Worm (Caenorhabditis elegans) whole organism, late embryonic: ENCODE measurements around the gene srv-9.
A peak's percentile ranks its signal among the peaks of the same experiment; 100 is the strongest.

Experiments
- C38D4.7 ChIP-seq: fragments of 200-800 bp; sonication (Bioruptor generic); optimal IDR thresholded peaks from 2 replicates; lab custom pipeline; 2018; ENCODE audit warnings: mild to moderate bottlenecking, missing genetic modification characterization, moderate library complexity, missing compliant biosample characterization
- F13H6.1 ChIP-seq: sonication (generic microtip); optimal IDR thresholded peaks from 2 replicates; lab custom pipeline; 2016; ENCODE audit warnings: missing genetic modification characterization, missing compliant biosample characterization
- K02D7.2 ChIP-seq: sonication (generic microtip); optimal IDR thresholded peaks from 2 replicates; lab custom pipeline; 2017; ENCODE audit warnings: mild to moderate bottlenecking, missing genetic modification characterization, missing compliant biosample characterization
- K09A11.1 ChIP-seq: sonication (generic microtip); optimal IDR thresholded peaks from 2 replicates; lab custom pipeline; 2017; ENCODE audit warnings: antibody characterized with exemption, mild to moderate bottlenecking, missing genetic modification characterization, missing compliant biosample characterization; ENCODE audit not compliant: insufficient read depth
- T23F11.4 ChIP-seq: fragments of 200-800 bp; sonication (Bioruptor generic); optimal IDR thresholded peaks from 2 replicates; lab custom pipeline; 2018; ENCODE audit warnings: mild to moderate bottlenecking, missing genetic modification characterization, missing compliant biosample characterization
- ahr-1 ChIP-seq: sonication (generic microtip); optimal IDR thresholded peaks from 2 replicates; lab custom pipeline; 2016; ENCODE audit warnings: missing genetic modification characterization, missing compliant biosample characterization
- ceh-14 ChIP-seq: sonication (generic microtip); optimal IDR thresholded peaks from 2 replicates; lab custom pipeline; 2016; ENCODE audit warnings: missing genotype, missing genetic modification characterization, missing compliant biosample characterization
- ceh-18 ChIP-seq: sonication (generic microtip); optimal IDR thresholded peaks from 2 replicates; lab custom pipeline; 2016; ENCODE audit warnings: missing genetic modification characterization, missing compliant biosample characterization
- ceh-2 ChIP-seq: sonication (generic microtip); optimal IDR thresholded peaks from 2 replicates; lab custom pipeline; 2016; ENCODE audit warnings: missing genotype, missing genetic modification characterization, missing compliant biosample characterization
- ceh-22 ChIP-seq: sonication (generic microtip); optimal IDR thresholded peaks from 2 replicates; lab custom pipeline; 2017; ENCODE audit warnings: missing biosample characterization, missing genetic modification characterization
- ceh-24 ChIP-seq: sonication (generic microtip); optimal IDR thresholded peaks from 2 replicates; lab custom pipeline; 2016; ENCODE audit warnings: mild to moderate bottlenecking, missing genetic modification characterization, missing compliant biosample characterization
- ceh-31 ChIP-seq: sonication (generic microtip); optimal IDR thresholded peaks from 2 replicates; lab custom pipeline; 2016; ENCODE audit warnings: missing genetic modification characterization, missing compliant biosample characterization
- ceh-45 ChIP-seq: fragments of 200-800 bp; sonication (Bioruptor generic); IDR thresholded peaks from 2 replicates; pipeline ENCODE4 v1.3.6; 2022; ENCODE audit warnings: missing genetic modification reagents, missing genetic modification characterization, missing compliant biosample characterization
- ceh-6 ChIP-seq: fragments of 200-800 bp; sonication (Bioruptor generic); optimal IDR thresholded peaks from 2 replicates; lab custom pipeline; 2018; ENCODE audit warnings: mild to moderate bottlenecking, missing genetic modification characterization, missing compliant biosample characterization
- ceh-9 ChIP-seq: sonication (generic microtip); optimal IDR thresholded peaks from 2 replicates; lab custom pipeline; 2016; ENCODE audit warnings: mild to moderate bottlenecking, missing genetic modification characterization, inconsistent platforms, missing compliant biosample characterization
- dmd-4 ChIP-seq: sonication (generic microtip); optimal IDR thresholded peaks from 2 replicates; lab custom pipeline; 2016; ENCODE audit warnings: borderline replicate concordance, missing genetic modification characterization, missing compliant biosample characterization
- dve-1 ChIP-seq: sonication (generic microtip); optimal IDR thresholded peaks from 2 replicates; lab custom pipeline; 2017; ENCODE audit warnings: antibody characterized with exemption, mild to moderate bottlenecking, missing genetic modification characterization, missing compliant biosample characterization
- elt-2 ChIP-seq: sonication (generic microtip); optimal IDR thresholded peaks from 2 replicates; lab custom pipeline; 2016; ENCODE audit warnings: missing genetic modification reagents, missing genetic modification characterization, missing compliant biosample characterization
- ets-4 ChIP-seq: sonication (generic microtip); optimal IDR thresholded peaks from 2 replicates; lab custom pipeline; 2016; ENCODE audit warnings: missing genetic modification characterization, missing compliant biosample characterization
- eyg-1 ChIP-seq: sonication (generic microtip); optimal IDR thresholded peaks from 2 replicates; lab custom pipeline; 2016; ENCODE audit warnings: missing genotype, missing genetic modification characterization, missing compliant biosample characterization
- fax-1 ChIP-seq: sonication (generic microtip); optimal IDR thresholded peaks from 2 replicates; lab custom pipeline; 2016; ENCODE audit warnings: missing genotype, missing genetic modification characterization, missing compliant biosample characterization
- fkh-10 ChIP-seq: fragments of 150-350 bp; optimal IDR thresholded peaks from 2 replicates; lab custom pipeline; 2014; ENCODE audit warnings: missing biosample characterization, missing genetic modification reagents, missing genetic modification characterization
- hlh-13 ChIP-seq: fragments of 200-800 bp; sonication (Bioruptor generic); optimal IDR thresholded peaks from 2 replicates; lab custom pipeline; 2018; ENCODE audit warnings: mild to moderate bottlenecking, missing genetic modification characterization, missing compliant biosample characterization
- hlh-15 ChIP-seq: sonication (generic microtip); optimal IDR thresholded peaks from 2 replicates; lab custom pipeline; 2016; ENCODE audit warnings: missing genetic modification characterization, missing compliant biosample characterization
- lin-11 ChIP-seq: fragments of 200-800 bp; sonication (Bioruptor generic); optimal IDR thresholded peaks from 2 replicates; lab custom pipeline; 2018; ENCODE audit warnings: mild to moderate bottlenecking, missing genetic modification characterization, missing compliant biosample characterization
- nfya-1 ChIP-seq: sonication (generic microtip); optimal IDR thresholded peaks from 2 replicates; lab custom pipeline; 2017; ENCODE audit warnings: missing genetic modification characterization, mild to moderate bottlenecking, missing compliant biosample characterization, antibody characterized with exemption, moderate library complexity
- nhr-11 ChIP-seq: fragments of 150-350 bp; optimal IDR thresholded peaks from 2 replicates; lab custom pipeline; 2014; ENCODE audit warnings: missing biosample characterization, missing genetic modification characterization
- nhr-232 ChIP-seq: sonication (generic microtip); optimal IDR thresholded peaks from 2 replicates; lab custom pipeline; 2016; ENCODE audit warnings: missing genetic modification characterization, missing compliant biosample characterization
- npax-4 ChIP-seq: sonication (generic microtip); optimal IDR thresholded peaks from 2 replicates; lab custom pipeline; 2016; ENCODE audit warnings: missing genetic modification characterization, missing compliant biosample characterization
- pag-3 ChIP-seq: sonication (generic microtip); optimal IDR thresholded peaks from 2 replicates; lab custom pipeline; 2016; ENCODE audit warnings: missing compliant biosample characterization, missing genetic modification characterization, borderline replicate concordance
- pat-9 ChIP-seq: fragments of 200-800 bp; sonication (Bioruptor generic); optimal IDR thresholded peaks from 2 replicates; lab custom pipeline; 2018; ENCODE audit warnings: mild to moderate bottlenecking, missing genetic modification characterization, moderate library complexity, missing compliant biosample characterization
- pax-1 ChIP-seq: fragments of 150-350 bp; optimal IDR thresholded peaks from 2 replicates; lab custom pipeline; 2014; ENCODE audit warnings: missing biosample characterization, missing genetic modification characterization
- pha-2 ChIP-seq: sonication (generic microtip); optimal IDR thresholded peaks from 2 replicates; lab custom pipeline; 2017; ENCODE audit warnings: mild to moderate bottlenecking, missing genetic modification characterization, missing compliant biosample characterization
- pha-4 ChIP-seq: fragments of 150-350 bp; optimal IDR thresholded peaks from 2 replicates; lab custom pipeline; 2018; ENCODE audit warnings: missing biosample characterization, missing genetic modification reagents, missing genetic modification characterization
- pros-1 ChIP-seq: fragments of 150-350 bp; optimal IDR thresholded peaks from 2 replicates; lab custom pipeline; 2014; ENCODE audit warnings: missing biosample characterization, missing genetic modification reagents, missing genetic modification characterization
- ref-2 ChIP-seq: sonication (generic microtip); optimal IDR thresholded peaks from 2 replicates; lab custom pipeline; 2016; ENCODE audit warnings: missing genetic modification characterization, missing compliant biosample characterization
- sox-4 ChIP-seq: sonication (generic microtip); optimal IDR thresholded peaks from 2 replicates; lab custom pipeline; 2017; ENCODE audit warnings: mild to moderate bottlenecking, missing genetic modification characterization, inconsistent platforms, missing compliant biosample characterization
- tbx-2 ChIP-seq: sonication (generic microtip); optimal IDR thresholded peaks from 2 replicates; lab custom pipeline; 2016; ENCODE audit warnings: missing genetic modification characterization, missing compliant biosample characterization
- tbx-7 ChIP-seq: sonication (generic microtip); optimal IDR thresholded peaks from 2 replicates; lab custom pipeline; 2016; ENCODE audit warnings: missing genotype, missing genetic modification characterization, missing compliant biosample characterization
- ttx-3 ChIP-seq: sonication (generic microtip); optimal IDR thresholded peaks from 2 replicates; lab custom pipeline; 2016; ENCODE audit warnings: missing genetic modification reagents, missing genetic modification characterization, missing compliant biosample characterization
- unc-3 ChIP-seq, 2 experiments: fragments of 200-800 bp in 1 of 2; sonication (Bioruptor generic) in 1 of 2; sonication (generic microtip) in 1 of 2; conservative IDR thresholded peaks in 1 of 2; optimal IDR thresholded peaks in 1 of 2; 2 replicates each; pipeline versions ENCODE4 v1.3.6 to Lab custom; 2016 to 2022; ENCODE audit warnings: missing compliant biosample characterization in 2 of 2, missing genetic modification characterization in 2 of 2, missing genetic modification reagents in 1 of 2
- unc-55 ChIP-seq: sonication (generic microtip); optimal IDR thresholded peaks from 2 replicates; lab custom pipeline; 2017; ENCODE audit warnings: missing biosample characterization, missing genetic modification reagents, missing genetic modification characterization
- unc-86 ChIP-seq: sonication (generic microtip); optimal IDR thresholded peaks from 2 replicates; lab custom pipeline; 2016; ENCODE audit warnings: missing genetic modification characterization, missing compliant biosample characterization
- zip-5 ChIP-seq: sonication (generic microtip); optimal IDR thresholded peaks from 2 replicates; lab custom pipeline; 2016; ENCODE audit warnings: missing genetic modification characterization, missing compliant biosample characterization
- ztf-16 ChIP-seq: sonication (generic microtip); optimal IDR thresholded peaks from 2 replicates; lab custom pipeline; 2017; ENCODE audit warnings: missing genetic modification characterization, missing compliant biosample characterization

The srv-9 gene

DNA sequence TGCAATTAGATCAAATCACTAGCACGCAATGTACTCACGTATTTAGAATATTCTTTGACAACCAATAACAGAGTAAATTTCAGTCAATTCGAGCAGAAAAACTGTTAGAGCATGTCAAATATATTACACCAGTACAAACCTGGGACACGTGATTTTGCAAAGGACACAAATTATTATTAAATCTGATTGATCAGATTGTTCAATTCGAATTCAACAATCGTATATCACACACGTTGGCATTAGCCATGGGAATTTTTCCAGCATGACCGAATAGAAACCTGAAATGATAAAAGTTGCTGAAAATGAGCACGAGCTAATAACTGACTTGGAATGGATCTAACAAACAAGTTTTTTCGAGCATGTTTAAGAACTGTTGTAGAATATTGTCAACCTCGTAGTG is at the start of gene srv-9:
Gene srv-9, minus strand, starts transcription at position 101 of the 400 bp plus-strand sequence.
- no peak for TF ChIP-seq nfya-1
- no peak for TF ChIP-seq K02D7.2 (tag; lab: Kevin White, UChicago)
- TF ChIP-seq ceh-31 = no peak
- no peak for TF ChIP-seq unc-86 (tag; lab: Kevin White, UChicago)
- no peak for TF ChIP-seq eyg-1
- no peak for TF ChIP-seq ahr-1 (tag; lab: Kevin White, UChicago)
- TF ChIP-seq elt-2 (tag; lab: Kevin White, UChicago) = no peak
- no peak for TF ChIP-seq ceh-9 (tag; lab: Kevin White, UChicago)

ce11 chrV:13472062-13472461 is 49.1 kb upstream of the srv-9 start:
- TF ChIP-seq C38D4.7 = no peak
- no peak for TF ChIP-seq T23F11.4 (GFP tag; lab: Kevin White, UChicago)
- no peak for TF ChIP-seq eyg-1
- no peak for TF ChIP-seq K02D7.2 (tag; lab: Kevin White, UChicago)
- no peak for TF ChIP-seq ets-4
- no peak for TF ChIP-seq pag-3 (tag; lab: Kevin White, UChicago)
- TF ChIP-seq ceh-6 (GFP tag; lab: Kevin White, UChicago) = no peak
- TF ChIP-seq F13H6.1 (tag; lab: Kevin White, UChicago) = no peak
- no peak for TF ChIP-seq dmd-4 (tag; lab: Kevin White, UChicago)
- TF ChIP-seq unc-3 (GFP tag; conservative IDR thresholded peaks at IDR 0.05; lab: Robert Waterston, UW) = no peak
- no peak for TF ChIP-seq unc-3 (tag; optimal IDR thresholded peaks at IDR 0.05; lab: Kevin White, UChicago)
- no peak for TF ChIP-seq nhr-11
- TF ChIP-seq npax-4 (tag; lab: Kevin White, UChicago) = no peak
- no peak for TF ChIP-seq ztf-16 (tag; lab: Kevin White, UChicago)
- TF ChIP-seq ceh-14 (tag; lab: Kevin White, UChicago) = no peak
- TF ChIP-seq ref-2 (tag; lab: Kevin White, UChicago) = no peak
- TF ChIP-seq unc-55 = no peak

DNA sequence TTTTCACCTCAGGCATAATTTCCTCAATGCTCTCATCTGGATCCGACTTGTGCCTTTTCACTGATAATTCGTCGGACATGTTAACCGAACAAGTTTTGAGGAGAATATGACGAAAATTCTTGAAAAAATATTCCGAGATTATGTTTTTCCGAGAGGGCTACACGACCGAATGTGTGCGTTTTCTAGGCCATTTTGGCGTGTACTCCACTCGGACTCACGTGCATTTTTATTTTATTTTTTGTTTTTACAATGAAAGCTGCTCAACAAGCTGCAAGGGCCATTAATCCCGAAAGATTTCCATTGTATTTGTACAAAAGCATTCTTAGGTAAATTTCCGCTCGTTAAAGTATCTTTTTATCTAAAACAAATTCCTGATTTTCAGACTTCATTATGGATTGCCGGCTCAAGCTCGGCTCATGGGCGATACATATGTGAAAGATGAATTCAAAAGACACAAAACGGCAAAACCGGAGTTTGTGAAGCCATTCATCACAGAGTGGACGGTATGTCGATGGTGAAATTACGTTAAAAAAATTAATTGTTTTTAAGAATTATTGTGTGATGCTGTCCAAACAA is 45.3 kb upstream of the srv-9 start, which contains the start of the genes F25H9.6 and F25H9.7:
Gene F25H9.6, minus strand, starts transcription at position 172 of the 576 bp plus-strand sequence.
Gene F25H9.7, plus strand, starts transcription at position 187 of the 576 bp plus-strand sequence.
- TF ChIP-seq ceh-9 (tag; lab: Kevin White, UChicago) (no peak), pag-3 (tag; lab: Kevin White, UChicago) (peak; percentile 17), lin-11 (tag; lab: Kevin White, UChicago) (peak; percentile 22), hlh-13 (GFP tag; lab: Kevin White, UChicago) (no peak), ttx-3 (tag; lab: Kevin White, UChicago) (peak; percentile 28), K09A11.1 (no peak), ceh-14 (tag; lab: Kevin White, UChicago) (peak; percentile 76), unc-55 (no peak), hlh-15 (tag; lab: Kevin White, UChicago) (peak; percentile 71), ahr-1 (tag; lab: Kevin White, UChicago) (peak; percentile 53), ztf-16 (tag; lab: Kevin White, UChicago) (peak; percentile 54), sox-4 (tag; lab: Kevin White, UChicago) (no peak), nhr-11 (no peak), ceh-6 (GFP tag; lab: Kevin White, UChicago) (no peak), pha-2 (tag; lab: Kevin White, UChicago) (no peak), zip-5 (tag; lab: Kevin White, UChicago) (peak; percentile 91), fax-1 (tag; lab: Kevin White, UChicago) (peak; percentile 79), eyg-1 (peak; percentile 56), pax-1 (tag; lab: Kevin White, UChicago) (no peak), pat-9 (tag; lab: Kevin White, UChicago) (no peak), ceh-31 (peak; percentile 98), ceh-22 (tag; lab: Kevin White, UChicago) (no peak), ceh-2 (tag; lab: Kevin White, UChicago) (peak; percentile 97), ceh-24 (tag; lab: Kevin White, UChicago) (no peak), dve-1 (no peak), ceh-18 (tag; lab: Kevin White, UChicago) (peak; percentile 33), tbx-7 (tag; lab: Kevin White, UChicago) (peak; percentile 97), tbx-2 (tag; lab: Kevin White, UChicago) (peak; percentile 95), ref-2 (tag; lab: Kevin White, UChicago) (peak; percentile 94), elt-2 (tag; lab: Kevin White, UChicago) (peak; percentile 64), npax-4 (tag; lab: Kevin White, UChicago) (no peak), nhr-232 (tag; lab: Kevin White, UChicago) (no peak), pros-1 (tag; lab: Kevin White, UChicago) (no peak), dmd-4 (tag; lab: Kevin White, UChicago) (peak; percentile 27), ceh-45 (GFP tag; lab: Robert Waterston, UW) (no peak), fkh-10 (GFP tag; lab: Kevin White, UChicago) (no peak), pha-4 (no peak)
